Fruit fly (Drosophila melanogaster): ENCODE results near the gene CG17834.

CG17834 gene

dm6 chr2L:8572900-8573299 is 44.0 kb downstream of the CG17834 start (continued):
- no peak for TF ChIP-seq crp (GFP tag; optimal IDR thresholded peaks at IDR 0.05)
- TF ChIP-seq Hr39 (optimal IDR thresholded peaks at IDR 0.05), result no peak
- TF ChIP-seq CG11247 (GFP tag; IDR thresholded peaks at IDR 0.05), result no peak; the same call in 1 of the 2 replicates
- TF ChIP-seq zen2 (GFP tag; IDR thresholded peaks at IDR 0.05; ENCODE audit: partially characterized antibody), result no peak
- peak; percentile 92 for TF ChIP-seq sens (GFP tag)
- TF ChIP-seq phol (tag; optimal IDR thresholded peaks at IDR 0.05), result peak; percentile 57
- no peak for TF ChIP-seq CG16815 (GFP tag; optimal IDR thresholded peaks at IDR 0.05)
- 0 out of 2 replicates have a peak, but pooled peaks have one; percentile 39 for TF ChIP-seq ranshi (GFP tag; IDR thresholded peaks at IDR 0.05)
- TF ChIP-seq CG31224 (GFP tag; IDR thresholded peaks at IDR 0.05), result no peak
- no peak for TF ChIP-seq CG9797 (GFP tag; optimal IDR thresholded peaks at IDR 0.05)
- no peak for TF ChIP-seq ara (GFP tag; IDR thresholded peaks at IDR 0.05)
- no peak for TF ChIP-seq br (optimal IDR thresholded peaks at IDR 0.05)
- TF ChIP-seq CG1602 (GFP tag; optimal IDR thresholded peaks at IDR 0.05), result no peak
- TF ChIP-seq Dref (GFP tag; IDR thresholded peaks at IDR 0.05), result no peak
- no peak for TF ChIP-seq CG11723 (GFP tag; optimal IDR thresholded peaks at IDR 0.05)
- TF ChIP-seq CG17612 (GFP tag; IDR thresholded peaks at IDR 0.05), result no peak
- TF ChIP-seq CG32772 (GFP tag; IDR thresholded peaks at IDR 0.05), result 0 out of 2 replicates have a peak, but pooled peaks have one; percentile 39
- no peak for TF ChIP-seq MTF-1 (GFP tag; optimal IDR thresholded peaks at IDR 0.05; ENCODE audit: borderline replicate concordance)
- TF ChIP-seq Rx (GFP tag; IDR thresholded peaks at IDR 0.05), result no peak
- TF ChIP-seq Sox102F (GFP tag; optimal IDR thresholded peaks at IDR 0.05), result peak; percentile 48
- no peak for TF ChIP-seq Bdp1 (GFP tag; optimal IDR thresholded peaks at IDR 0.05)
- peak; percentile 42 for TF ChIP-seq nmo (GFP tag; optimal IDR thresholded peaks at IDR 0.05)
- TF ChIP-seq gt (GFP tag; IDR thresholded peaks at IDR 0.05), result no peak
- no peak for TF ChIP-seq esg (GFP tag; conservative IDR thresholded peaks at IDR 0.05)
- no peak for TF ChIP-seq CG9215 (GFP tag; IDR thresholded peaks at IDR 0.05)
- TF ChIP-seq GATAe (GFP tag; conservative IDR thresholded peaks at IDR 0.05), result no peak
- TF ChIP-seq Sox100B (GFP tag; optimal IDR thresholded peaks at IDR 0.05), result peak; percentile 38
- TF ChIP-seq ham (GFP tag; IDR thresholded peaks at IDR 0.05), result no peak
- peak; percentile 61; the same call in 1 of the 3 replicates for TF ChIP-seq so (GFP tag; IDR thresholded peaks at IDR 0.05)
- peak; percentile 42 for TF ChIP-seq lilli (GFP tag; optimal IDR thresholded peaks at IDR 0.05)
- no peak for TF ChIP-seq CG7372 (GFP tag; IDR thresholded peaks at IDR 0.05)
- no peak for TF ChIP-seq YL-1 (GFP tag; optimal IDR thresholded peaks at IDR 0.05)
- no peak for TF ChIP-seq CG33213 (GFP tag; optimal IDR thresholded peaks at IDR 0.05)
- no peak for TF ChIP-seq CG7271 (tag; optimal IDR thresholded peaks at IDR 0.05)
- TF ChIP-seq nerfin-2 (GFP tag; IDR thresholded peaks at IDR 0.05; ENCODE audit: partially characterized antibody), result no peak
- TF ChIP-seq CG10979 (tag; optimal IDR thresholded peaks at IDR 0.05), result peak; percentile 61
- no peak for TF ChIP-seq CTCF (GFP tag; optimal IDR thresholded peaks at IDR 0.05)
- no peak for TF ChIP-seq inv (GFP tag; IDR thresholded peaks at IDR 0.05; ENCODE audit: partially characterized antibody)
- TF ChIP-seq CG31365 (tag; optimal IDR thresholded peaks at IDR 0.05), result no peak
- TF ChIP-seq Oli (tag; optimal IDR thresholded peaks at IDR 0.05), result peak; percentile 61
- no peak for TF ChIP-seq NK7.1 (GFP tag; optimal IDR thresholded peaks at IDR 0.05)
- TF ChIP-seq grau (tag; optimal IDR thresholded peaks at IDR 0.05), result peak; percentile 57
- TF ChIP-seq dati (GFP tag; IDR thresholded peaks at IDR 0.05), result no peak
- peak; percentile 43 for TF ChIP-seq CG17385 (GFP tag; optimal IDR thresholded peaks at IDR 0.05)
- TF ChIP-seq cad (GFP tag; optimal IDR thresholded peaks at IDR 0.05), result no peak
- TF ChIP-seq CG15696 (tag; optimal IDR thresholded peaks at IDR 0.05), result no peak
- no peak for TF ChIP-seq H15 (GFP tag; IDR thresholded peaks at IDR 0.05)
- TF ChIP-seq gro (GFP tag; optimal IDR thresholded peaks at IDR 0.05), result no peak
- TF ChIP-seq CG10274 (GFP tag; optimal IDR thresholded peaks at IDR 0.05), result no peak
- TF ChIP-seq CG12942 (GFP tag; optimal IDR thresholded peaks at IDR 0.05), result no peak
- TF ChIP-seq CHES-1-like (GFP tag; optimal IDR thresholded peaks at IDR 0.05), result peak; percentile 26
- TF ChIP-seq otp (GFP tag; IDR thresholded peaks at IDR 0.05), result no peak
- no peak for TF ChIP-seq lov (optimal IDR thresholded peaks at IDR 0.05)
- no peak for TF ChIP-seq lov (GFP tag; IDR thresholded peaks at IDR 0.05)
